Worm (Caenorhabditis elegans): ENCODE measurements around the gene srg-22.
A peak's percentile ranks its signal among the peaks of the same experiment; 100 is the strongest.

srg-22 gene

DNA sequence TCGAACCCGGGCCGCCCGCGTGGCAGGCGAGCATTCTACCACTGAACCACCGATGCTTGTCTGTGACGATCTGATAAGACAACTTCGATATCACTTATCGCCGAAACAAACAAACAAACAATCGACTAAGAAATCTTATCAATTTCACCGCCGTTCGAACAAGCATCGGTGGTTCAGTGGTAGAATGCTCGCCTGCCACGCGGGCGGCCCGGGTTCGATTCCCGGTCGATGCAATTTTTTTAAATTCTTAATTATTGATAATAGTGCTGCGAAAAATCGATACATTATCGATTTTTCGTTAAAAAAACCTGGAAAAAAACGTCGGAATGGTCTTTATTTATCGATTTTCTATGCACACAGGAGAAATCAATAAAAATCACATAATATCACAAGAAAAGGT is 31.0 kb downstream of the srg-22 start (continued):
- TF ChIP-seq lin-35 (GFP tag; optimal IDR thresholded peaks at IDR 0.05): peak in 1 of 3 experiments; percentile 28
- no peak for TF ChIP-seq ccch-3 (GFP tag; optimal IDR thresholded peaks at IDR 0.05)
- peak; percentile 42 for TF ChIP-seq madf-8 (GFP tag; conservative IDR thresholded peaks at IDR 0.05)
- peak; percentile 78 for TF ChIP-seq D2030.7 (GFP tag; IDR thresholded peaks at IDR 0.05)
- peak; percentile 73 for TF ChIP-seq madf-6 (GFP tag; IDR thresholded peaks at IDR 0.05)
- TF ChIP-seq lin-40 (tag; optimal IDR thresholded peaks at IDR 0.05): peak; percentile 48
- TF ChIP-seq ztf-18 (tag; optimal IDR thresholded peaks at IDR 0.05): peak; percentile 52

DNA sequence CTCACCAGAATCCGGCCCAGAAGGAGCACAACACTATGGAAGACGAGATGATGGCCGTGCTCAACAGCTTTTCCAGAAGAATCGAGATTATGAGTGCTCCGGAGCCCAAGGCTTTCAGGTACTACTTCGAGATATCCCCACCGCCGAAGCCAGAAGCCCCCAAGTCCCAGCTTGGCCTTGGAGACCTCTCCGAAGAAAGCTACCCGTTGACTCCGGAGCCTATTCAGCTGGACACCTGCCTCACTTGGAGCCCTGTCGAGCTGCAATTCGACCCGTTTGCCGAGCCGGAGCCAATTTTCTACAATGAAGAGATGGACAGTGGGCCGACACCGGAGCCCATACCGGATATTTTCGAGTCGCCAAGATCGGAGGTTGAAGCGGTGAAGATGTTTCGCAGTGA is 31.6 kb downstream of the srg-22 start:
- no peak for TF ChIP-seq ztf-28 (GFP tag; IDR thresholded peaks at IDR 0.05)
- peak; percentile 63 for TF ChIP-seq zfh-2 (GFP tag; conservative IDR thresholded peaks at IDR 0.05)

DNA sequence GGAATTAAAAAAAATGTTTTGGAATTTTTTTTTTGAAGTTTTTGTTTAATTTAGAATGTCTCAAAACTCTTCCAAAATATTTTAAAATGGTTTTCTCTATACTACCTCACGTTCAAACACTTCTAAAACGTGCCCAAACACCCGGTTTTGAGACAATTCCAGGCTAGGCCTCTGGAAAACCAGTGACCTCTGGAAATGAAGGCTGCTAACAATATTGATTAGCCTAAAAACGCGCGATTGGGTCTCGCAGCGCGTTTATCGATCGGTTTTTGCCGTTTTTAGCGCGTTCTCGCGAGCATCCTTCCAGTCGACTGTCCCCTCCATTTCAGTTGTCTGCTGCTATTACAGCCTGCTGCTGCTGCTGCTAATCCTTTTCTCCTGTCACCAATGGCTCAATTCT is 32.5 kb downstream of the srg-22 start, which contains the start of gene Y25C1A.6:
TSS of gene Y25C1A.6 (plus strand) at position 301 of the 400 bp plus-strand sequence.
- no peak for TF ChIP-seq mel-28 (tag; optimal IDR thresholded peaks at IDR 0.05; ENCODE audit: borderline replicate concordance)
- no peak for TF ChIP-seq ztf-28 (GFP tag; IDR thresholded peaks at IDR 0.05)
- no peak for TF ChIP-seq pbrm-1 (GFP tag; IDR thresholded peaks at IDR 0.05)
- no peak for TF ChIP-seq tbp1 (GFP tag; optimal IDR thresholded peaks at IDR 0.05)
- TF ChIP-seq nfya-2 (GFP tag; IDR thresholded peaks at IDR 0.05): no peak
- no peak for TF ChIP-seq F52B5.7 (tag; optimal IDR thresholded peaks at IDR 0.05)
- TF ChIP-seq lin-40 (tag; optimal IDR thresholded peaks at IDR 0.05): no peak
- TF ChIP-seq madf-3 (GFP tag; IDR thresholded peaks at IDR 0.05): no peak
- TF ChIP-seq pha-4 (tag; optimal IDR thresholded peaks at IDR 0.05): no peak
- no peak for TF ChIP-seq egl-18 (GFP tag; IDR thresholded peaks at IDR 0.05)
- no peak for TF ChIP-seq hmg-1.2 (GFP tag; IDR thresholded peaks at IDR 0.05)
- no peak for TF ChIP-seq ceh-27 (GFP tag; optimal IDR thresholded peaks at IDR 0.05)
- TF ChIP-seq hmg-20 (GFP tag; IDR thresholded peaks at IDR 0.05): no peak
- TF ChIP-seq him-1 (tag; optimal IDR thresholded peaks at IDR 0.05): no peak

ce11 chrII:3056266-3056872 is 36.9 kb downstream of the srg-22 start, which contains the start of gene lin-8:
lin-8 (plus strand) TSS chrII:3056822.
- TF ChIP-seq athp-1 (tag; optimal IDR thresholded peaks at IDR 0.05) (peak; percentile 54), xnd-1 (tag; optimal IDR thresholded peaks at IDR 0.05) (peak; percentile 96), madf-6 (GFP tag; IDR thresholded peaks at IDR 0.05) (peak; percentile 90), dpff-1 (tag; optimal IDR thresholded peaks at IDR 0.05) (no peak), hmg-1.2 (GFP tag; IDR thresholded peaks at IDR 0.05) (peak; percentile 8; the same call in 1 of the 2 replicates), madf-3 (GFP tag; IDR thresholded peaks at IDR 0.05) (no peak), tlf-1 (GFP tag; optimal IDR thresholded peaks at IDR 0.05) (peak; percentile 5), snpc-4 (GFP tag; optimal IDR thresholded peaks at IDR 0.05) (no peak), snpc-4 (tag; optimal IDR thresholded peaks at IDR 0.05) (peak in 1 of 4 experiments; percentile 9), F33H1.4 (GFP tag; IDR thresholded peaks at IDR 0.05) (peak; percentile 84), F52B5.7 (tag; optimal IDR thresholded peaks at IDR 0.05) (no peak), Y95B8A.8 (GFP tag; IDR thresholded peaks at IDR 0.05) (no peak), dox-1 (GFP tag; IDR thresholded peaks at IDR 0.05) (peak; percentile 48; the same call in 1 of the 2 replicates), lin-40 (tag; optimal IDR thresholded peaks at IDR 0.05) (no peak), snpc-3.4 (tag; optimal IDR thresholded peaks at IDR 0.05) (peak; percentile 40), ceh-91 (GFP tag; IDR thresholded peaks at IDR 0.05) (peak; percentile 75), madf-8 (GFP tag; conservative IDR thresholded peaks at IDR 0.05) (peak; percentile 78), nhr-27 (tag; optimal IDR thresholded peaks at IDR 0.05) (no peak), lsl-1 (GFP tag; optimal IDR thresholded peaks at IDR 0.05) (peak; percentile 100), D2030.7 (GFP tag; IDR thresholded peaks at IDR 0.05) (peak; percentile 79), nfyb-1 (GFP tag; IDR thresholded peaks at IDR 0.05) (0 out of 2 replicates have a peak, but pooled peaks have one; percentile 18), lag-1 (GFP tag; IDR thresholded peaks at IDR 0.05) (no peak), B0261.1 (tag; optimal IDR thresholded peaks at IDR 0.05) (peak; percentile 2), B0336.3 (GFP tag; IDR thresholded peaks at IDR 0.05) (0 out of 2 replicates have a peak, but pooled peaks have one; percentile 18), Y67H2A.10 (GFP tag; conservative IDR thresholded peaks at IDR 0.05) (no peak), tbp1 (GFP tag; optimal IDR thresholded peaks at IDR 0.05) (peak; percentile 40), him-1 (tag; optimal IDR thresholded peaks at IDR 0.05) (peak; percentile 76)
